Worm (Caenorhabditis elegans) whole organism, young adult: Measurements from ENCODE around the gene spp-28.

ENCODE experiments used
- B0019.2 ChIP-seq: fragments of 200-800 bp; sonication (Bioruptor generic); conservative IDR thresholded peaks from 2 replicates; pipeline ENCODE4 v1.3.6; 2022; ENCODE audit warnings: missing genetic modification reagents, missing genetic modification characterization, missing compliant biosample characterization
- B0035.1 ChIP-seq: sonication (generic microtip); optimal IDR thresholded peaks from 2 replicates; lab custom pipeline; 2016; ENCODE audit warnings: missing genetic modification characterization, mild to moderate bottlenecking, missing compliant biosample characterization, missing genotype, missing genetic modification reagents
- B0261.1 ChIP-seq: sonication (generic microtip); optimal IDR thresholded peaks from 2 replicates; lab custom pipeline; 2016; ENCODE audit warnings: mild to moderate bottlenecking, missing genetic modification characterization, moderate library complexity, missing compliant biosample characterization
- B0336.3 ChIP-seq: fragments of 200-800 bp; sonication (Bioruptor generic); IDR thresholded peaks from 2 replicates; pipeline ENCODE4 v1.3.6; 2022; ENCODE audit warnings: missing genetic modification characterization, missing compliant biosample characterization
- F33H1.4 ChIP-seq: fragments of 200-800 bp; sonication (Bioruptor generic); IDR thresholded peaks from 2 replicates; pipeline ENCODE4 v1.3.6; 2022; ENCODE audit warnings: missing genetic modification reagents, missing genetic modification characterization, missing compliant biosample characterization
- K12H6.12 ChIP-seq: fragments of 200-800 bp; sonication (Bioruptor generic); optimal IDR thresholded peaks from 2 replicates; lab custom pipeline; 2018; ENCODE audit warnings: mild to moderate bottlenecking, missing genetic modification characterization, missing compliant biosample characterization
- T26A5.8 ChIP-seq: sonication (generic microtip); optimal IDR thresholded peaks from 2 replicates; lab custom pipeline; 2016; ENCODE audit warnings: missing genetic modification characterization, missing compliant biosample characterization
- Y79H2A.3 ChIP-seq: fragments of 200-800 bp; sonication (Bioruptor generic); conservative IDR thresholded peaks from 2 replicates; pipeline ENCODE4 v1.3.6; 2022; ENCODE audit warnings: missing genetic modification reagents, missing genetic modification characterization, missing compliant biosample characterization
- Y95B8A.8 ChIP-seq: fragments of 200-800 bp; sonication (Bioruptor generic); IDR thresholded peaks from 2 replicates; pipeline ENCODE4 v1.3.6; 2022; ENCODE audit warnings: missing genetic modification reagents, missing genetic modification characterization, missing compliant biosample characterization
- ZK185.1 ChIP-seq: sonication (generic microtip); optimal IDR thresholded peaks from 2 replicates; lab custom pipeline; 2016; ENCODE audit warnings: mild to moderate bottlenecking, missing genetic modification characterization, missing compliant biosample characterization; ENCODE audit not compliant: poor library complexity, severe bottlenecking
- bed-1 ChIP-seq: fragments of 200-800 bp; sonication (Bioruptor generic); IDR thresholded peaks from 2 replicates; pipeline ENCODE4 v1.3.6; 2022; ENCODE audit warnings: missing genetic modification reagents, missing genetic modification characterization, missing compliant biosample characterization
- bed-2 ChIP-seq: fragments of 200-800 bp; sonication (Bioruptor generic); IDR thresholded peaks from 2 replicates; pipeline ENCODE4 v1.3.6; 2022; ENCODE audit warnings: missing genetic modification reagents, missing genetic modification characterization, missing compliant biosample characterization
- ccch-3 ChIP-seq: fragments of 200-800 bp; sonication (Bioruptor generic); optimal IDR thresholded peaks from 2 replicates; lab custom pipeline; 2018; ENCODE audit warnings: mild to moderate bottlenecking, missing genetic modification characterization, missing compliant biosample characterization
- ceh-79 ChIP-seq: sonication (generic microtip); optimal IDR thresholded peaks from 2 replicates; lab custom pipeline; 2017; ENCODE audit warnings: mild to moderate bottlenecking, missing genetic modification characterization, missing compliant biosample characterization
- chd-7 ChIP-seq: sonication (generic microtip); optimal IDR thresholded peaks from 2 replicates; lab custom pipeline; 2016; ENCODE audit warnings: mild to moderate bottlenecking, missing genetic modification characterization, moderate library complexity, missing compliant biosample characterization
- dox-1 ChIP-seq: fragments of 200-800 bp; sonication (Bioruptor generic); IDR thresholded peaks from 2 replicates; pipeline ENCODE4 v1.3.6; 2022; ENCODE audit warnings: missing genetic modification reagents, missing genetic modification characterization, missing compliant biosample characterization
- dpff-1 ChIP-seq: sonication (generic microtip); optimal IDR thresholded peaks from 2 replicates; lab custom pipeline; 2017; ENCODE audit warnings: mild to moderate bottlenecking, missing genetic modification characterization, missing compliant biosample characterization
- dpl-1 ChIP-seq: fragments of 150-350 bp; optimal IDR thresholded peaks from 2 replicates; lab custom pipeline; 2014; ENCODE audit warnings: missing biosample characterization, missing genetic modification reagents, missing genetic modification characterization
- egl-44 ChIP-seq: fragments of 200-800 bp; sonication (Bioruptor generic); IDR thresholded peaks from 2 replicates; pipeline ENCODE4 v1.3.6; 2022; ENCODE audit warnings: missing genetic modification reagents, missing genetic modification characterization, missing compliant biosample characterization
- fkh-3 ChIP-seq: sonication (generic microtip); optimal IDR thresholded peaks from 2 replicates; lab custom pipeline; 2016; ENCODE audit warnings: mild to moderate bottlenecking, missing genetic modification characterization, missing compliant biosample characterization
- him-1 ChIP-seq: sonication (generic microtip); optimal IDR thresholded peaks from 2 replicates; lab custom pipeline; 2016; ENCODE audit warnings: missing genotype, missing genetic modification reagents, missing genetic modification characterization, missing compliant biosample characterization
- hmg-1.2 ChIP-seq: fragments of 200-800 bp; sonication (Bioruptor generic); IDR thresholded peaks from 2 replicates; pipeline ENCODE4 v1.3.6; 2022; ENCODE audit warnings: missing genetic modification reagents, missing genetic modification characterization, missing compliant biosample characterization
- hmg-20 ChIP-seq: fragments of 200-800 bp; sonication (Bioruptor generic); IDR thresholded peaks from 2 replicates; pipeline ENCODE4 v1.3.6; 2022; ENCODE audit warnings: missing genetic modification reagents, missing genetic modification characterization, missing compliant biosample characterization
- hsf-1 ChIP-seq: fragments of 200-800 bp; sonication (Bioruptor generic); IDR thresholded peaks from 2 replicates; pipeline ENCODE4 v1.3.6; 2022; ENCODE audit warnings: missing genetic modification reagents, missing genetic modification characterization, missing compliant biosample characterization
- let-607 ChIP-seq, 2 experiments: fragments of 200-800 bp in 1 of 2; sonication (Bioruptor generic) in 1 of 2; sonication (generic microtip) in 1 of 2; optimal IDR thresholded peaks; 2 replicates each; lab custom pipeline; 2016 to 2018; ENCODE audit warnings: mild to moderate bottlenecking in 2 of 2, missing compliant biosample characterization in 2 of 2, missing genetic modification characterization in 2 of 2, moderate library complexity in 2 of 2, missing genotype in 1 of 2
- lin-40 ChIP-seq: sonication (generic microtip); optimal IDR thresholded peaks from 2 replicates; lab custom pipeline; 2016; ENCODE audit warnings: missing genetic modification characterization, mild to moderate bottlenecking, missing compliant biosample characterization, missing genotype, missing genetic modification reagents
- lsy-27 ChIP-seq: sonication (generic microtip); optimal IDR thresholded peaks from 2 replicates; lab custom pipeline; 2017; ENCODE audit warnings: missing genetic modification characterization, mild to moderate bottlenecking, missing compliant biosample characterization, antibody characterized with exemption, missing genotype, borderline replicate concordance; ENCODE audit not compliant: insufficient read depth
- madf-3 ChIP-seq: fragments of 200-800 bp; sonication (Bioruptor generic); IDR thresholded peaks from 2 replicates; pipeline ENCODE4 v1.3.6; 2022; ENCODE audit warnings: missing genetic modification reagents, missing genetic modification characterization, missing compliant biosample characterization
- madf-8 ChIP-seq: fragments of 200-800 bp; sonication (Bioruptor generic); conservative IDR thresholded peaks from 2 replicates; pipeline ENCODE4 v1.3.6; 2022; ENCODE audit warnings: missing genetic modification reagents, missing genetic modification characterization, missing compliant biosample characterization
- mel-28 ChIP-seq: sonication (generic microtip); optimal IDR thresholded peaks from 2 replicates; lab custom pipeline; 2016; ENCODE audit warnings: borderline replicate concordance, mild to moderate bottlenecking, missing genetic modification characterization, missing compliant biosample characterization
- mes-4 ChIP-seq: sonication (generic microtip); optimal IDR thresholded peaks from 2 replicates; lab custom pipeline; 2016; ENCODE audit warnings: missing genotype, missing genetic modification characterization, missing compliant biosample characterization
- nfya-2 ChIP-seq: fragments of 200-800 bp; sonication (Bioruptor generic); IDR thresholded peaks from 2 replicates; pipeline ENCODE4 v1.3.6; 2022; ENCODE audit warnings: missing genetic modification reagents, missing genetic modification characterization, missing compliant biosample characterization
- nfyb-1 ChIP-seq: fragments of 200-800 bp; sonication (Bioruptor generic); IDR thresholded peaks from 2 replicates; pipeline ENCODE4 v1.3.6; 2022; ENCODE audit warnings: missing genetic modification reagents, missing genetic modification characterization, missing compliant biosample characterization
- nhr-120 ChIP-seq: fragments of 200-800 bp; sonication (Bioruptor generic); IDR thresholded peaks from 2 replicates; pipeline ENCODE4 v1.3.6; 2022; ENCODE audit warnings: missing genetic modification characterization, missing compliant biosample characterization
- nhr-27 ChIP-seq: fragments of 200-800 bp; sonication (Bioruptor generic); optimal IDR thresholded peaks from 2 replicates; lab custom pipeline; 2018; ENCODE audit warnings: mild to moderate bottlenecking, missing genetic modification characterization, moderate library complexity, missing compliant biosample characterization
- nhr-80 ChIP-seq: sonication (generic microtip); optimal IDR thresholded peaks from 2 replicates; lab custom pipeline; 2016; ENCODE audit warnings: missing genetic modification characterization, missing compliant biosample characterization
- repo-1 ChIP-seq: sonication (generic microtip); optimal IDR thresholded peaks from 2 replicates; lab custom pipeline; 2017; ENCODE audit warnings: mild to moderate bottlenecking, missing genetic modification characterization, missing compliant biosample characterization
- sea-2 ChIP-seq: fragments of 200-800 bp; sonication (Bioruptor generic); IDR thresholded peaks from 2 replicates; pipeline ENCODE4 v1.3.6; 2022; ENCODE audit warnings: missing genetic modification characterization, missing compliant biosample characterization
- snpc-1.1 ChIP-seq: sonication (generic microtip); optimal IDR thresholded peaks from 2 replicates; lab custom pipeline; 2017; ENCODE audit warnings: missing genetic modification characterization, mild to moderate bottlenecking, missing compliant biosample characterization, antibody characterized with exemption, moderate library complexity, missing genotype, missing genetic modification reagents; ENCODE audit not compliant: insufficient read depth
- somi-1 ChIP-seq: fragments of 200-800 bp; sonication (Bioruptor generic); optimal IDR thresholded peaks from 2 replicates; lab custom pipeline; 2018; ENCODE audit warnings: mild to moderate bottlenecking, missing genetic modification characterization, missing compliant biosample characterization
- sptf-2 ChIP-seq: fragments of 200-800 bp; sonication (Bioruptor generic); optimal IDR thresholded peaks from 2 replicates; lab custom pipeline; 2018; ENCODE audit warnings: mild to moderate bottlenecking, missing genetic modification characterization, missing compliant biosample characterization
- tbp1 ChIP-seq: fragments of 200-800 bp; sonication (Bioruptor generic); optimal IDR thresholded peaks from 2 replicates; lab custom pipeline; 2018; ENCODE audit warnings: mild to moderate bottlenecking, missing genetic modification characterization, missing compliant biosample characterization
- tbx-9 ChIP-seq: sonication (generic microtip); optimal IDR thresholded peaks from 2 replicates; lab custom pipeline; 2016; ENCODE audit warnings: borderline replicate concordance, missing genetic modification characterization, inconsistent platforms, missing compliant biosample characterization
- unc-62 ChIP-seq: fragments of 150-350 bp; optimal IDR thresholded peaks from 2 replicates; lab custom pipeline; 2014; ENCODE audit warnings: missing biosample characterization, missing genetic modification reagents, missing genetic modification characterization
- zfh-2 ChIP-seq: fragments of 200-800 bp; sonication (Bioruptor generic); conservative IDR thresholded peaks from 2 replicates; pipeline ENCODE4 v1.3.6; 2022; ENCODE audit warnings: missing genetic modification reagents, missing genetic modification characterization, missing compliant biosample characterization
- ztf-18 ChIP-seq: sonication (generic microtip); optimal IDR thresholded peaks from 2 replicates; lab custom pipeline; 2016; ENCODE audit warnings: missing genotype, mild to moderate bottlenecking, missing genetic modification characterization, missing compliant biosample characterization
- ztf-22 ChIP-seq: fragments of 200-800 bp; sonication (Bioruptor generic); optimal IDR thresholded peaks from 2 replicates; lab custom pipeline; 2018; ENCODE audit warnings: mild to moderate bottlenecking, missing genetic modification characterization, moderate library complexity, missing compliant biosample characterization
- ztf-28 ChIP-seq: fragments of 200-800 bp; sonication (Bioruptor generic); IDR thresholded peaks from 2 replicates; pipeline ENCODE4 v1.3.6; 2022; ENCODE audit warnings: missing genetic modification reagents, missing genetic modification characterization, missing compliant biosample characterization

The spp-28 gene

DNA sequence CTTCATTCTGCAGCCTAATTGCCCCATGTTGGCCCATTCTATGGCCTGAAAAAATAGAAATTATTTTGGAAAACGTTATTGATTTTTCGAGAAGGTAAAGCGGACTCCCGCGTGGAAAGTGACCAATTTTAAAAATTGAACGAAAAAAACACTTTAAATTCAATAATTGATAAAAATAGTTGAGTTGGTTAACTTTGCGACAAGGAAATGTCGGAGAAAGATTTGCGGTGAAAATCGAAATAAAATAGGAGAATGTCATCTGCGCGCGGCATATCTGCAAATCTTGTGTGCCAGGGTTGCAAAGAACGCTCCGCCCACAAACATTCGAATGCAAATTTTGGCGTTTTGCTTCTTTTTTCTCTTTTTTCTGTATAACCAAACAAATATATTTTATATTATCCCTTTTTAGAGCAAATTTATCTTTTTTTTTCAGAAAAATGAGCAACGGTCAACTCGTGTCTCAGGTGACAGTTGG, 19.2 kb downstream of the spp-28 start, which contains the start of the genes rnf-121 and C16C10.4 (continued):
- TF ChIP-seq sptf-2 (GFP tag; lab: Kevin White, UChicago): no peak
- TF ChIP-seq madf-8 (GFP tag; lab: Robert Waterston, UW): peak; percentile 38
- peak; percentile 19 for TF ChIP-seq K12H6.12 (tag; lab: Kevin White, UChicago)
- no peak for TF ChIP-seq B0019.2 (GFP tag; lab: Robert Waterston, UW)
- peak in 1 of 2 experiments; percentile 42 for TF ChIP-seq let-607 (tag; optimal IDR thresholded peaks at IDR 0.05; lab: Kevin White, UChicago)
- no peak for TF ChIP-seq bed-1
- no peak for TF ChIP-seq ccch-3 (GFP tag; lab: Kevin White, UChicago)
- TF ChIP-seq ztf-22 (GFP tag; lab: Kevin White, UChicago): no peak
- TF ChIP-seq nhr-27 (tag; lab: Kevin White, UChicago): no peak
- no peak for TF ChIP-seq Y95B8A.8 (GFP tag; lab: Robert Waterston, UW)
- no peak for TF ChIP-seq nhr-120 (GFP tag; lab: Robert Waterston, UW)
- no peak for TF ChIP-seq mel-28 (tag; lab: Kevin White, UChicago)
- TF ChIP-seq B0035.1: no peak
- no peak for TF ChIP-seq chd-7 (tag; lab: Kevin White, UChicago)
- TF ChIP-seq nfya-2 (GFP tag; lab: Robert Waterston, UW): no peak
- no peak for TF ChIP-seq Y79H2A.3
- TF ChIP-seq ztf-18 (tag; lab: Kevin White, UChicago): peak; percentile 46
- TF ChIP-seq fkh-3 (tag; lab: Kevin White, UChicago): no peak
- TF ChIP-seq bed-2 (GFP tag; lab: Robert Waterston, UW): no peak
- TF ChIP-seq dox-1 (GFP tag; lab: Robert Waterston, UW): peak; percentile 68; the same call in 1 of the 2 replicates
- no peak for TF ChIP-seq egl-44
- no peak for TF ChIP-seq tbx-9 (tag; lab: Kevin White, UChicago)
- TF ChIP-seq ZK185.1 (tag; lab: Kevin White, UChicago): peak; percentile 86
- TF ChIP-seq him-1 (tag; lab: Kevin White, UChicago): peak; percentile 0
- no peak for TF ChIP-seq somi-1 (GFP tag; lab: Kevin White, UChicago)
- no peak for TF ChIP-seq hmg-20 (GFP tag; lab: Robert Waterston, UW)
- TF ChIP-seq unc-62 (GFP tag; lab: Kevin White, UChicago): no peak
- TF ChIP-seq lsy-27 (tag; lab: Kevin White, UChicago): no peak
- no peak for TF ChIP-seq madf-3
- peak; percentile 1 for TF ChIP-seq nhr-80
- peak; percentile 4 for TF ChIP-seq repo-1 (tag; lab: Kevin White, UChicago)
- TF ChIP-seq mes-4: no peak
- peak; percentile 77; the same call in 1 of the 2 replicates for TF ChIP-seq nfyb-1
- peak; percentile 45 for TF ChIP-seq tbp1
- no peak for TF ChIP-seq ztf-28
- TF ChIP-seq ceh-79 (tag; lab: Kevin White, UChicago): no peak
- TF ChIP-seq B0261.1 (tag; lab: Kevin White, UChicago): no peak
- TF ChIP-seq hmg-1.2: peak; percentile 38; the same call in 1 of the 2 replicates
- no peak for TF ChIP-seq hsf-1 (GFP tag; lab: Robert Waterston, UW)
- TF ChIP-seq dpff-1 (tag; lab: Kevin White, UChicago): no peak
- TF ChIP-seq zfh-2: no peak
- peak; percentile 46 for TF ChIP-seq lin-40 (tag; lab: Kevin White, UChicago)
- TF ChIP-seq F33H1.4 (GFP tag; lab: Robert Waterston, UW): no peak; the same call in 1 of the 2 replicates
- no peak for TF ChIP-seq sea-2 (GFP tag; lab: Robert Waterston, UW)
- no peak for TF ChIP-seq T26A5.8
- TF ChIP-seq B0336.3 (GFP tag; lab: Robert Waterston, UW): peak; percentile 20; the same call in 1 of the 2 replicates
- no peak for TF ChIP-seq dpl-1 (GFP tag; lab: Kevin White, UChicago)
- TF ChIP-seq snpc-1.1: peak; percentile 31
